Fruit fly (Drosophila melanogaster) whole organism, embryonic: Measurements from ENCODE around the gene CG5973.

Experiments
- Adf1 ChIP-seq: fragments of 200-800 bp; sonication (Bioruptor generic); IDR thresholded peaks from 2 replicates; pipeline ENCODE4 v1.3.6; 2022; ENCODE audit warnings: missing biosample characterization, missing genetic modification characterization
- Atf6 ChIP-seq: fragments of 200-800 bp; sonication (Bioruptor generic); IDR thresholded peaks from 2 replicates; pipeline ENCODE4 v1.3.6; 2022; ENCODE audit warnings: missing biosample characterization, missing genetic modification characterization
- CG10274 ChIP-seq: fragments of 200-800 bp; sonication (Bioruptor generic); optimal IDR thresholded peaks from 3 replicates; lab custom pipeline; 2017; ENCODE audit warnings: missing biosample characterization, mild to moderate bottlenecking, missing genetic modification characterization
- CG11723 ChIP-seq: fragments of 200-800 bp; sonication (Bioruptor generic); optimal IDR thresholded peaks from 2 replicates; lab custom pipeline; 2017; ENCODE audit warnings: missing biosample characterization, mild to moderate bottlenecking, missing genetic modification characterization
- CG12155 ChIP-seq: fragments of 200-800 bp; sonication (Bioruptor generic); optimal IDR thresholded peaks from 3 replicates; lab custom pipeline; 2016; ENCODE audit warnings: missing biosample characterization, missing genetic modification characterization
- CG12659 ChIP-seq: fragments of 200-800 bp; sonication (Bioruptor generic); optimal IDR thresholded peaks from 3 replicates; lab custom pipeline; 2017; ENCODE audit warnings: mild to moderate bottlenecking, missing biosample characterization, missing genetic modification reagents, missing genetic modification characterization
- CG14965 ChIP-seq: fragments of 200-800 bp; sonication (Bioruptor generic); optimal IDR thresholded peaks from 2 replicates; lab custom pipeline; 2016; ENCODE audit warnings: missing biosample characterization, missing genetic modification characterization, borderline replicate concordance
- CG15514 ChIP-seq: fragments of 200-800 bp; sonication (Bioruptor generic); optimal IDR thresholded peaks from 3 replicates; lab custom pipeline; 2017; ENCODE audit warnings: missing biosample characterization, missing genetic modification characterization, mild to moderate bottlenecking, moderate library complexity, missing genetic modification reagents
- CG15696 ChIP-seq: fragments of 200-800 bp; sonication (Bioruptor generic); optimal IDR thresholded peaks from 2 replicates; lab custom pipeline; 2019; ENCODE audit warnings: missing biosample characterization, mild to moderate bottlenecking, missing genetic modification characterization, moderate library complexity
- CG2120 ChIP-seq: fragments of 200-800 bp; sonication (Bioruptor generic); optimal IDR thresholded peaks from 3 replicates; lab custom pipeline; 2016; ENCODE audit warnings: missing biosample characterization, missing genetic modification characterization
- CG2202 ChIP-seq: fragments of 200-800 bp; sonication (Bioruptor generic); optimal IDR thresholded peaks from 2 replicates; lab custom pipeline; 2018; ENCODE audit warnings: missing biosample characterization, mild to moderate bottlenecking, missing genetic modification characterization
- CG2875 ChIP-seq: fragments of 200-800 bp; sonication (Bioruptor generic); optimal IDR thresholded peaks from 2 replicates; lab custom pipeline; 2017; ENCODE audit warnings: missing biosample characterization, mild to moderate bottlenecking, missing genetic modification characterization, missing genetic modification reagents
- CG31365 ChIP-seq: fragments of 200-800 bp; sonication (Bioruptor generic); optimal IDR thresholded peaks from 2 replicates; lab custom pipeline; 2018; ENCODE audit warnings: missing biosample characterization, mild to moderate bottlenecking, missing genetic modification characterization
- CG33213 ChIP-seq: fragments of 200-800 bp; sonication (Bioruptor generic); optimal IDR thresholded peaks from 3 replicates; lab custom pipeline; 2016; ENCODE audit warnings: missing biosample characterization, missing genetic modification characterization
- CG34224 ChIP-seq: fragments of 200-800 bp; sonication (Bioruptor generic); IDR thresholded peaks from 3 replicates; pipeline ENCODE4 v1.3.6; 2022; ENCODE audit warnings: missing biosample characterization, missing genetic modification characterization; ENCODE audit not compliant: partially characterized antibody
- CG4282 ChIP-seq: fragments of 200-800 bp; sonication (Bioruptor generic); optimal IDR thresholded peaks from 2 replicates; lab custom pipeline; 2016; ENCODE audit warnings: missing biosample characterization, missing genetic modification characterization
- CG4730 ChIP-seq: fragments of 200-800 bp; sonication (Bioruptor generic); IDR thresholded peaks from 2 replicates; pipeline ENCODE4 v1.3.6; 2022; ENCODE audit warnings: missing biosample characterization, missing genetic modification characterization
- CG4820 ChIP-seq: fragments of 200-800 bp; sonication (Bioruptor generic); optimal IDR thresholded peaks from 3 replicates; lab custom pipeline; 2016; ENCODE audit warnings: missing biosample characterization, missing genetic modification characterization
- CG5180 ChIP-seq: fragments of 200-800 bp; sonication (Bioruptor generic); optimal IDR thresholded peaks from 3 replicates; lab custom pipeline; 2017; ENCODE audit warnings: missing biosample characterization, missing genetic modification characterization, mild to moderate bottlenecking, moderate library complexity, missing genetic modification reagents
- CG8359 ChIP-seq: fragments of 200-800 bp; sonication (Bioruptor generic); optimal IDR thresholded peaks from 2 replicates; lab custom pipeline; 2017; ENCODE audit warnings: missing biosample characterization, mild to moderate bottlenecking, missing genetic modification characterization, borderline replicate concordance
- CG9215 ChIP-seq: fragments of 200-800 bp; sonication (Bioruptor generic); IDR thresholded peaks from 2 replicates; pipeline ENCODE4 v1.3.6; 2022; ENCODE audit warnings: missing biosample characterization, missing genetic modification characterization
- D ChIP-seq, 2 experiments: fragments of 200-800 bp in 1 of 2; fragments of >200 bp in 1 of 2; sonication (Bioruptor generic) in 1 of 2; optimal IDR thresholded peaks; 2 replicates in 1 of 2; 3 replicates in 1 of 2; lab custom pipeline; 2017; ENCODE audit warnings: mild to moderate bottlenecking in 1 of 2, missing biosample characterization in 1 of 2, missing genetic modification characterization in 1 of 2, missing genetic modification reagents in 1 of 2
- D19A ChIP-seq: fragments of 200-800 bp; optimal IDR thresholded peaks from 3 replicates; lab custom pipeline; 2019; ENCODE audit warnings: missing biosample characterization, mild to moderate bottlenecking, missing genetic modification characterization, moderate library complexity
- D19B ChIP-seq: fragments of 200-800 bp; sonication (Bioruptor generic); optimal IDR thresholded peaks from 2 replicates; lab custom pipeline; 2017; ENCODE audit warnings: missing biosample characterization, mild to moderate bottlenecking, missing genetic modification characterization
- Fer3 ChIP-seq: fragments of 200-800 bp; sonication (Bioruptor generic); optimal IDR thresholded peaks from 2 replicates; lab custom pipeline; 2018; ENCODE audit warnings: missing biosample characterization, mild to moderate bottlenecking, missing genetic modification characterization, moderate library complexity
- HLH4C ChIP-seq: fragments of 200-800 bp; sonication (Bioruptor generic); IDR thresholded peaks from 3 replicates; pipeline ENCODE4 v1.3.6; 2022; ENCODE audit warnings: missing biosample characterization, missing genetic modification characterization; ENCODE audit not compliant: partially characterized antibody
- Hmx ChIP-seq: fragments of 200-800 bp; sonication (Bioruptor generic); optimal IDR thresholded peaks from 2 replicates; lab custom pipeline; 2016; ENCODE audit warnings: missing biosample characterization, missing genetic modification characterization
- Jarid2 ChIP-seq: fragments of 200-800 bp; sonication (Bioruptor generic); optimal IDR thresholded peaks from 3 replicates; lab custom pipeline; 2017; ENCODE audit warnings: mild to moderate bottlenecking, missing biosample characterization, missing genetic modification reagents, missing genetic modification characterization
- MBD-R2 ChIP-seq: fragments of 200-800 bp; sonication (Bioruptor generic); IDR thresholded peaks from 2 replicates; pipeline ENCODE4 v1.3.6; 2022; ENCODE audit warnings: missing biosample characterization, missing genetic modification characterization
- NFAT ChIP-seq: fragments of 200-800 bp; sonication (Bioruptor generic); IDR thresholded peaks from 2 replicates; pipeline ENCODE4 v1.3.6; 2022; ENCODE audit warnings: missing biosample characterization, missing genetic modification characterization
- PHDP ChIP-seq: fragments of 200-800 bp; sonication (Bioruptor generic); optimal IDR thresholded peaks from 3 replicates; lab custom pipeline; 2018; ENCODE audit warnings: missing biosample characterization, mild to moderate bottlenecking, missing genetic modification characterization, moderate library complexity
- Sry-β ChIP-seq: fragments of 200-800 bp; sonication (Bioruptor generic); optimal IDR thresholded peaks from 2 replicates; lab custom pipeline; 2018; ENCODE audit warnings: missing biosample characterization, mild to moderate bottlenecking, missing genetic modification characterization, moderate library complexity
- ara ChIP-seq: fragments of 200-800 bp; sonication (Bioruptor generic); IDR thresholded peaks from 2 replicates; pipeline ENCODE4 v1.3.6; 2022; ENCODE audit warnings: missing biosample characterization, missing genetic modification characterization
- bowl ChIP-seq: fragments of 200-800 bp; sonication (Bioruptor generic); IDR thresholded peaks from 2 replicates; pipeline ENCODE4 v1.3.6; 2022; ENCODE audit warnings: missing biosample characterization, missing genetic modification characterization
- btn ChIP-seq: fragments of 200-800 bp; sonication (Bioruptor generic); optimal IDR thresholded peaks from 2 replicates; lab custom pipeline; 2016; ENCODE audit warnings: missing biosample characterization, missing genetic modification characterization
- chinmo ChIP-seq: fragments of 200-800 bp; sonication (Bioruptor generic); IDR thresholded peaks from 4 replicates; pipeline ENCODE4 v1.3.6; 2022; ENCODE audit warnings: missing biosample characterization, missing genetic modification characterization; ENCODE audit not compliant: partially characterized antibody
- dmrt11E ChIP-seq: fragments of 200-800 bp; sonication (Bioruptor generic); optimal IDR thresholded peaks from 3 replicates; lab custom pipeline; 2018; ENCODE audit warnings: missing biosample characterization, mild to moderate bottlenecking, missing genetic modification characterization, moderate library complexity
- gfzf ChIP-seq: fragments of 200-800 bp; sonication (Bioruptor generic); optimal IDR thresholded peaks from 2 replicates; lab custom pipeline; 2016; ENCODE audit warnings: missing biosample characterization, mild to moderate bottlenecking, missing genetic modification characterization, moderate library complexity
- kni ChIP-seq: fragments of 200-800 bp; sonication (Bioruptor generic); optimal IDR thresholded peaks from 3 replicates; lab custom pipeline; 2017; ENCODE audit warnings: mild to moderate bottlenecking, missing biosample characterization, missing genetic modification reagents, missing genetic modification characterization
- odd ChIP-seq: fragments of 200-800 bp; sonication (Bioruptor generic); optimal IDR thresholded peaks from 2 replicates; lab custom pipeline; 2017; ENCODE audit warnings: missing biosample characterization, mild to moderate bottlenecking, missing genetic modification characterization
- pfk ChIP-seq: fragments of 200-800 bp; sonication (Bioruptor generic); optimal IDR thresholded peaks from 2 replicates; lab custom pipeline; 2018; ENCODE audit warnings: missing biosample characterization, mild to moderate bottlenecking, missing genetic modification characterization, moderate library complexity
- phol ChIP-seq: fragments of 200-800 bp; sonication (Bioruptor generic); optimal IDR thresholded peaks from 3 replicates; lab custom pipeline; 2018; ENCODE audit warnings: missing biosample characterization, mild to moderate bottlenecking, missing genetic modification characterization, moderate library complexity
- repo ChIP-seq: fragments of 200-800 bp; sonication (Bioruptor generic); optimal IDR thresholded peaks from 2 replicates; lab custom pipeline; 2016; ENCODE audit warnings: missing biosample characterization, missing genetic modification characterization
- rib ChIP-seq: fragments of 200-800 bp; sonication (Bioruptor generic); IDR thresholded peaks from 2 replicates; pipeline ENCODE4 v1.3.6; 2022; ENCODE audit warnings: missing biosample characterization, missing genetic modification characterization
- sens-2 ChIP-seq: fragments of 200-800 bp; sonication (Bioruptor generic); IDR thresholded peaks from 2 replicates; pipeline ENCODE4 v1.3.6; 2022; ENCODE audit warnings: missing biosample characterization, missing genetic modification characterization
- sna ChIP-seq: fragments of 200-800 bp; sonication (Bioruptor generic); IDR thresholded peaks from 2 replicates; pipeline ENCODE4 v1.3.6; 2022; ENCODE audit warnings: missing biosample characterization, missing genetic modification characterization; ENCODE audit not compliant: partially characterized antibody
- sug ChIP-seq: fragments of 200-800 bp; optimal IDR thresholded peaks from 2 replicates; lab custom pipeline; 2019; ENCODE audit warnings: missing biosample characterization, mild to moderate bottlenecking, missing genetic modification characterization, moderate library complexity
- vfl ChIP-seq: fragments of 200-800 bp; sonication (Bioruptor generic); optimal IDR thresholded peaks from 2 replicates; lab custom pipeline; 2016; ENCODE audit warnings: missing biosample characterization, missing genetic modification characterization
- zen ChIP-seq: fragments of 200-800 bp; sonication (Bioruptor generic); optimal IDR thresholded peaks from 3 replicates; lab custom pipeline; 2018; ENCODE audit warnings: missing biosample characterization, mild to moderate bottlenecking, missing genetic modification characterization, moderate library complexity

The CG5973 gene

dm6 chr2L:7434737-7435356 is 2.4 kb upstream of the CG5973 start (continued):
- TF ChIP-seq chinmo (GFP tag; lab: Robert Waterston, UW) (no peak), CG15696 (tag; lab: Kevin White, UChicago) (no peak), CG2120 (GFP tag; lab: Kevin White, UChicago) (peak; percentile 28), vfl (GFP tag; lab: Kevin White, UChicago) (no peak), gfzf (GFP tag; lab: Kevin White, UChicago) (no peak), CG2202 (no peak), kni (no peak), rib (GFP tag; lab: Robert Waterston, UW) (no peak), pfk (GFP tag; lab: Kevin White, UChicago) (no peak), sug (tag; lab: Kevin White, UChicago) (no peak), HLH4C (GFP tag; lab: Robert Waterston, UW) (no peak), CG12659 (peak; percentile 0), MBD-R2 (GFP tag; lab: Robert Waterston, UW) (no peak; the same call in 1 of the 2 replicates), phol (no peak), CG10274 (no peak), D (optimal IDR thresholded peaks at IDR 0.05; lab: Kevin White, UChicago) (no peak), D (GFP tag; optimal IDR thresholded peaks at IDR 0.05; lab: Kevin White, UChicago) (no peak), zen (tag; lab: Kevin White, UChicago) (no peak), repo (GFP tag; lab: Kevin White, UChicago) (no peak), CG33213 (no peak), Fer3 (tag; lab: Kevin White, UChicago) (peak; percentile 62), NFAT (GFP tag; lab: Robert Waterston, UW) (no peak), Jarid2 (GFP tag; lab: Kevin White, UChicago) (no peak), CG8359 (no peak), ara (GFP tag; lab: Robert Waterston, UW) (no peak), CG2875 (GFP tag; lab: Kevin White, UChicago) (no peak), CG12155 (GFP tag; lab: Kevin White, UChicago) (peak; percentile 12), sna (GFP tag; lab: Robert Waterston, UW) (no peak), CG5180 (no peak), CG4820 (GFP tag; lab: Kevin White, UChicago) (no peak), CG4730 (GFP tag; lab: Robert Waterston, UW) (peak; percentile 49; the same call in 1 of the 2 replicates), dmrt11E (tag; lab: Kevin White, UChicago) (no peak), bowl (GFP tag; lab: Robert Waterston, UW) (0 out of 2 replicates have a peak, but pooled peaks have one; percentile 32), btn (GFP tag; lab: Kevin White, UChicago) (no peak), Hmx (GFP tag; lab: Kevin White, UChicago) (no peak), D19B (GFP tag; lab: Kevin White, UChicago) (no peak), CG14965 (no peak), CG15514 (no peak), PHDP (tag; lab: Kevin White, UChicago) (peak; percentile 43), CG9215 (GFP tag; lab: Robert Waterston, UW) (peak; percentile 29; the same call in 1 of the 2 replicates), CG11723 (GFP tag; lab: Kevin White, UChicago) (no peak), sens-2 (GFP tag; lab: Robert Waterston, UW) (no peak), CG31365 (no peak), CG34224 (GFP tag; lab: Robert Waterston, UW) (no peak), D19A (tag; lab: Kevin White, UChicago) (peak; percentile 19), odd (no peak), Atf6 (GFP tag; lab: Robert Waterston, UW) (peak; percentile 74), Adf1 (GFP tag; lab: Robert Waterston, UW) (no peak), Sry-β (no peak), CG4282 (no peak)
